Worm (Caenorhabditis elegans): ENCODE measurements around the gene nfx-1.

The nfx-1 gene

DNA sequence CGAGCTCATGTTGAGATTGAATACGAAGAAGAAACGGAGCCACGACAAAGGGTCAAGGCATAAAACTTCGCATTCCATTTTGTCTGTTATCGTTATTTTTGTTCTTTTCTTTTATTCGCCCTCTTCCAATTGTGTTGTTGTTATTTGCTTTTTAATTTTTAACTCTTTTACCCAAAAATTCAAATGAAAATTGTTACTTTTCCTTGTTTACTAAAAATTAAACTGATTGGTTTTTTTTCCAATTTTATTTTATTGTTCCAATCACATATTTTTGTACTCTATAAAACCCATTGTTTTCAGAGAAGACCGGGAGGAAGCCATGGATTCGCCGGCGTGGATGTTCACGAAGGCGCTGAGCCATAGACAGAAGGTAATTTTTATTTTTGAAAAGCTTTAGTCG is 5.3 kb downstream of the nfx-1 start, which contains the start of gene C16A3.5:
C16A3.5 (plus strand) TSS at position 301 of the 400 bp plus-strand sequence.
- TF ChIP-seq ZK546.5 (tag; optimal IDR thresholded peaks at IDR 0.05) = no peak
- TF ChIP-seq unc-39 (tag; optimal IDR thresholded peaks at IDR 0.05) = no peak
- no peak for TF ChIP-seq fkh-10 (GFP tag; optimal IDR thresholded peaks at IDR 0.05)
- TF ChIP-seq ceh-9 (tag; optimal IDR thresholded peaks at IDR 0.05) = no peak
- TF ChIP-seq elt-3 (tag; optimal IDR thresholded peaks at IDR 0.05) = no peak
- TF ChIP-seq ama-1 (optimal IDR thresholded peaks at IDR 0.05) = no peak
- TF ChIP-seq ceh-82 (tag; optimal IDR thresholded peaks at IDR 0.05) = no peak
- TF ChIP-seq sea-2 (GFP tag; optimal IDR thresholded peaks at IDR 0.05) = no peak
- no peak for TF ChIP-seq pha-4 (tag; optimal IDR thresholded peaks at IDR 0.05)
- TF ChIP-seq ztf-4 (tag; optimal IDR thresholded peaks at IDR 0.05) = no peak
- no peak for TF ChIP-seq zag-1 (tag; optimal IDR thresholded peaks at IDR 0.05)
- no peak for TF ChIP-seq R02D3.7 (tag; optimal IDR thresholded peaks at IDR 0.05)
- no peak for TF ChIP-seq egl-5 (tag; optimal IDR thresholded peaks at IDR 0.05)

DNA sequence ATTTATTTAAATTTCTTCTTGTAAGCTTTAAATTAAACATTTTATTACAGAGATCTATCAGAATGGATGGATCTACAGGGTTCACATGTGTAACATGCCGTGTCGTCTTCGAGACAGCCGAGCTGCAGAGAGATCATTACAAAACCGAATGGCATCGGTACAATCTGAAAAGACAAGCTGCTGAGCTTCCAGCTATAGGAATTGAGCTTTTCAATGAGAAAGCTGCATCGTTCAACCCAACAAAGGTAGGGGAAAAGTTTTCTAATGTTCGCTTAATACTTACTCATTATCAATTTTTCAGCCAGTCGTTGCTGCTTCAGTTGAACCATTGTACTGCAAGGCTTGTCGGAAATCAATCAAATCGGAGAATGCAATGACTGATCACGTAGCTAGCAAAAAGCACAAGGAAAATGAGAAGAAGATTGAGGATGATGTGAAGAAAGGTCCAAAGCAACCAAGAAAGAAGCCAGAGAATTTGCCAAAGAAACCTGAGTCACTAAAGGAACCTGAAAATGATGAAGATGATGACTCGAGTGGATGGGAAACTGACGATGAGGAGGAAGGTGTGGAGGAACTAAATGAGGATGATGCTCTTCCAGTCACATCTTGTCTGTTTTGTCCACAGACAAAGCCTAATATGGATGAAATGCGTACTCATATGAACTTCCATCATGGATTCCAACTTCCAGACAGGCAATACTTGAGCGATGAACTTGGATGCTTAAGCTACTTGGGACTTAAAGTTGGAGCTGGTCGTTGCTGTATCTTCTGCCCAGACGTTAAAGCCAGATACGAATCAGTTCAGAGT is 6.6 kb downstream of the nfx-1 start, which contains the start of gene znf-622:
znf-622 (plus strand) TSS at position 51 of the 808 bp plus-strand sequence.
- TF ChIP-seq mml-1 (tag; optimal IDR thresholded peaks at IDR 0.05) (no peak), lsy-12 (tag; optimal IDR thresholded peaks at IDR 0.05) (no peak), nhr-76 (tag; optimal IDR thresholded peaks at IDR 0.05) (no peak), fkh-2 (tag; optimal IDR thresholded peaks at IDR 0.05) (no peak), lin-15B (tag; optimal IDR thresholded peaks at IDR 0.05) (no peak), nhr-77 (tag; optimal IDR thresholded peaks at IDR 0.05) (no peak), pha-4 (tag; optimal IDR thresholded peaks at IDR 0.05) (no peak), elt-1 (tag; optimal IDR thresholded peaks at IDR 0.05) (no peak)

- TF ChIP-seq daf-12 (tag; optimal IDR thresholded peaks at IDR 0.05) = no peak
- peak; percentile 7 for TF ChIP-seq elt-2 (tag; optimal IDR thresholded peaks at IDR 0.05)
- TF ChIP-seq fkh-2 (tag; optimal IDR thresholded peaks at IDR 0.05) = no peak
- no peak for TF ChIP-seq nhr-76 (tag; optimal IDR thresholded peaks at IDR 0.05)
- peak; percentile 22 for TF ChIP-seq nhr-23 (tag; optimal IDR thresholded peaks at IDR 0.05)
- no peak for TF ChIP-seq elt-1 (tag; optimal IDR thresholded peaks at IDR 0.05)
- TF ChIP-seq aly-2 (tag; optimal IDR thresholded peaks at IDR 0.05) = no peak
- no peak for TF ChIP-seq nhr-12 (tag; optimal IDR thresholded peaks at IDR 0.05)
- TF ChIP-seq lin-15B (tag; optimal IDR thresholded peaks at IDR 0.05) = peak; percentile 24
Measured at ce11 chrIII:6382987-6383602, 7.9 kb downstream of the nfx-1 start, which contains the start of gene let-716. TSS of gene let-716 (plus strand) at chrIII:6383552.

DNA sequence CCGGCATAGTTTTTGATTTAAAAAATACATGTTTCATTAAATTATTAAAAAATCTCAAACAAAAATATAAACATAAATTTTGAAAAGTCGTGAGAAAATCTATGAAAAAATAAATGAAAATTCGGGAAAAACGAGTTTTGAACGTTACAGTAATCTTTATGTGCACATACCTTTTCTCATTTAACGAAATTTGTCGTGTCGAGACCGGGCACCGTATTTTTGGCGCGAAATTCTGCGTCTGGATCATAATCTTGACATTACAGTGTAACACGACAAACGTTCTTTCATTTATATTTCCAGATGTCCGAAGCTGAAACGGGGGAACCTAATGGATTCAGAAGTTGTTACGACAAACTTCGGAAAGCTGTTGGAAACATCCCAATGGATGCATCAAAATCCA is 14.4 kb downstream of the nfx-1 start, which contains the start of gene C16A3.2:
C16A3.2 (plus strand) TSS at position 301 of the 400 bp plus-strand sequence.
- no peak for TF ChIP-seq sea-2 (GFP tag; optimal IDR thresholded peaks at IDR 0.05)
- TF ChIP-seq pha-4 (tag; optimal IDR thresholded peaks at IDR 0.05) = no peak
- TF ChIP-seq nhr-28 (tag; optimal IDR thresholded peaks at IDR 0.05) = no peak
- no peak for TF ChIP-seq ama-1 (optimal IDR thresholded peaks at IDR 0.05)

DNA sequence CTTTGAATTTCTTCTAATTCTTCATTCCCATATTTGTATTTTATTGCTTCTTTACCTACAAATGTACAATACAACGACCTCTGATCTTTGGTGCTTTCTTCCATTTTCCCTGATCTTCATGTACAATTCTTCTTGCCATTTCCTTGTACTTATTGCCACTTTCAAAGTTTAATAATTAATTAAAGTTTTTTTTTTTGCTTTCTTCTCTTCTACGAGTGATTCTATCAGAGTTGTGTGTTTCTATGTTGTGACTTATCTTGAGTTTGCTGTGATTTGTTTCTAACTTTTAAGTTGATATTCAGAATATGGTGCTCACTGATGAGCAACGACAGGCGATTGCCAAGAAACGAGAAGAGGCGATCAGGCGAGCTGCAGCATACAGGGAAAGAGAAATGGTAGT is 15.5 kb downstream of the nfx-1 start, which contains the start of gene smrc-1:
smrc-1 (plus strand) TSS at position 301 of the 400 bp plus-strand sequence.
- TF ChIP-seq egl-27 (tag; optimal IDR thresholded peaks at IDR 0.05) = no peak
- TF ChIP-seq lin-39 (tag; optimal IDR thresholded peaks at IDR 0.05) = no peak
- no peak for TF ChIP-seq mml-1 (tag; optimal IDR thresholded peaks at IDR 0.05)
- no peak for TF ChIP-seq skn-1 (tag; optimal IDR thresholded peaks at IDR 0.05)
- no peak for TF ChIP-seq fkh-10 (GFP tag; optimal IDR thresholded peaks at IDR 0.05)
- TF ChIP-seq nhr-11 (tag; optimal IDR thresholded peaks at IDR 0.05) = no peak
- TF ChIP-seq ceh-16 (tag; optimal IDR thresholded peaks at IDR 0.05) = no peak
- no peak for TF ChIP-seq fkh-2 (tag; optimal IDR thresholded peaks at IDR 0.05)
- TF ChIP-seq ceh-82 (tag; optimal IDR thresholded peaks at IDR 0.05) = no peak
- no peak for TF ChIP-seq ceh-9 (tag; optimal IDR thresholded peaks at IDR 0.05)
- TF ChIP-seq unc-62 (GFP tag; optimal IDR thresholded peaks at IDR 0.05) = no peak
- no peak for TF ChIP-seq nhr-67 (tag; optimal IDR thresholded peaks at IDR 0.05)
- TF ChIP-seq nhr-12 (tag; optimal IDR thresholded peaks at IDR 0.05) = no peak
- no peak for TF ChIP-seq ztf-4 (tag; optimal IDR thresholded peaks at IDR 0.05)
- no peak for TF ChIP-seq lsy-12 (tag; optimal IDR thresholded peaks at IDR 0.05)
- TF ChIP-seq eor-1 (tag; optimal IDR thresholded peaks at IDR 0.05) = no peak
- TF ChIP-seq ama-1 (optimal IDR thresholded peaks at IDR 0.05) = no peak
- TF ChIP-seq elt-2 (tag; optimal IDR thresholded peaks at IDR 0.05) = no peak
- TF ChIP-seq nhr-43 (tag; optimal IDR thresholded peaks at IDR 0.05; ENCODE audit: poor library complexity, severe bottlenecking) = no peak
- no peak for TF ChIP-seq pqm-1 (tag; optimal IDR thresholded peaks at IDR 0.05)
